Worm (Caenorhabditis elegans) whole organism, L4 larva: ENCODE results near the gene madf-5.

Experiments
- D1046.2 ChIP-seq: fragments of 200-800 bp; sonication (Bioruptor generic); IDR thresholded peaks from 2 replicates; pipeline ENCODE4 v1.3.6; 2022; ENCODE audit warnings: missing genetic modification characterization, missing compliant biosample characterization
- F37D6.2 ChIP-seq: sonication (generic microtip); optimal IDR thresholded peaks from 2 replicates; lab custom pipeline; 2016; ENCODE audit warnings: mild to moderate bottlenecking, missing genetic modification characterization, missing compliant biosample characterization
- F49E8.2 ChIP-seq: sonication (generic microtip); optimal IDR thresholded peaks from 2 replicates; lab custom pipeline; 2016; ENCODE audit warnings: missing compliant biosample characterization, mild to moderate bottlenecking, missing genetic modification characterization, borderline replicate concordance
- aha-1 ChIP-seq: fragments of 150-350 bp; peaks from one replicate; lab custom pipeline; 2014; ENCODE audit warnings: missing biosample characterization, missing genetic modification characterization
- ama-1 ChIP-seq: fragments of 150-350 bp; optimal IDR thresholded peaks from 2 replicates; lab custom pipeline; 2014; ENCODE audit warnings: inconsistent platforms, mixed read lengths
- ceh-20 ChIP-seq: fragments of 200-800 bp; sonication (Bioruptor generic); IDR thresholded peaks from 2 replicates; pipeline ENCODE4 v1.3.6; 2022; ENCODE audit warnings: missing genetic modification reagents, missing genetic modification characterization, missing compliant biosample characterization
- ceh-32 ChIP-seq: sonication (generic microtip); optimal IDR thresholded peaks from 2 replicates; lab custom pipeline; 2016; ENCODE audit warnings: mild to moderate bottlenecking, missing genetic modification characterization, missing compliant biosample characterization; ENCODE audit not compliant: poor library complexity
- ctbp-1 ChIP-seq: fragments of 200-800 bp; sonication (Bioruptor generic); IDR thresholded peaks from 2 replicates; pipeline ENCODE4 v1.3.6; 2022; ENCODE audit warnings: missing genetic modification reagents, missing genetic modification characterization, missing compliant biosample characterization
- daf-12 ChIP-seq: fragments of 150-350 bp; optimal IDR thresholded peaks from 2 replicates; lab custom pipeline; 2014; ENCODE audit warnings: missing biosample characterization, missing genetic modification reagents, missing genetic modification characterization
- daf-19 ChIP-seq: fragments of 200-800 bp; sonication (Bioruptor generic); conservative IDR thresholded peaks from 2 replicates; pipeline ENCODE4 v1.3.6; 2022; ENCODE audit warnings: missing genetic modification characterization, missing compliant biosample characterization
- dmd-8 ChIP-seq: fragments of 200-800 bp; sonication (Bioruptor generic); IDR thresholded peaks from 2 replicates; pipeline ENCODE4 v1.3.6; 2022; ENCODE audit warnings: missing genetic modification characterization, missing compliant biosample characterization
- dpl-1 ChIP-seq: fragments of 150-350 bp; optimal IDR thresholded peaks from 2 replicates; lab custom pipeline; 2014; ENCODE audit warnings: missing biosample characterization, missing genetic modification reagents, missing genetic modification characterization
- duxl-1 ChIP-seq: sonication (generic microtip); optimal IDR thresholded peaks from 2 replicates; lab custom pipeline; 2016; ENCODE audit warnings: mild to moderate bottlenecking, missing genetic modification characterization, moderate library complexity, missing compliant biosample characterization; ENCODE audit not compliant: poor library complexity
- dve-1 ChIP-seq: sonication (generic microtip); optimal IDR thresholded peaks from 2 replicates; lab custom pipeline; 2017; ENCODE audit warnings: antibody characterized with exemption, mild to moderate bottlenecking, missing genetic modification characterization, missing compliant biosample characterization; ENCODE audit not compliant: insufficient read depth
- fos-1 ChIP-seq: fragments of 150-350 bp; optimal IDR thresholded peaks from 2 replicates; lab custom pipeline; 2014; ENCODE audit warnings: missing biosample characterization, missing genetic modification characterization
- gei-8 ChIP-seq: fragments of 200-800 bp; sonication (Bioruptor generic); optimal IDR thresholded peaks from 2 replicates; lab custom pipeline; 2018; ENCODE audit warnings: mild to moderate bottlenecking, missing genetic modification characterization, missing compliant biosample characterization
- hif-1 ChIP-seq, 2 experiments: sonication (generic microtip); optimal IDR thresholded peaks; 2 replicates each; lab custom pipeline; 2016 to 2017; ENCODE audit warnings: missing compliant biosample characterization in 2 of 2, missing genetic modification characterization in 2 of 2, missing genetic modification reagents in 2 of 2, missing genotype in 2 of 2, mild to moderate bottlenecking in 1 of 2
- hlh-11 ChIP-seq: fragments of 200-800 bp; sonication (Bioruptor generic); optimal IDR thresholded peaks from 2 replicates; lab custom pipeline; 2018; ENCODE audit warnings: mild to moderate bottlenecking, missing genetic modification characterization, missing compliant biosample characterization
- lin-15B ChIP-seq: fragments of 150-350 bp; sonication (generic microtip); optimal IDR thresholded peaks from 3 replicates; lab custom pipeline; 2014; ENCODE audit warnings: missing biosample characterization, missing genetic modification characterization
- lin-38 ChIP-seq: fragments of 200-800 bp; sonication (Bioruptor generic); IDR thresholded peaks from 2 replicates; pipeline ENCODE4 v1.3.6; 2022; ENCODE audit warnings: missing genetic modification reagents, missing genetic modification characterization, missing compliant biosample characterization
- lin-39 ChIP-seq: fragments of 150-350 bp; optimal IDR thresholded peaks from 2 replicates; lab custom pipeline; 2014; ENCODE audit warnings: missing biosample characterization, missing genetic modification reagents, missing genetic modification characterization
- mdt-29 ChIP-seq: fragments of 200-800 bp; sonication (Bioruptor generic); IDR thresholded peaks from 2 replicates; pipeline ENCODE4 v1.3.6; 2022; ENCODE audit warnings: missing genetic modification reagents, missing genetic modification characterization, missing compliant biosample characterization
- mes-2 ChIP-seq: sonication (generic microtip); optimal IDR thresholded peaks from 2 replicates; lab custom pipeline; 2016; ENCODE audit warnings: missing genotype, mild to moderate bottlenecking, missing genetic modification characterization, missing compliant biosample characterization; ENCODE audit not compliant: poor library complexity, severe bottlenecking
- mxl-3 ChIP-seq: fragments of 200-800 bp; sonication (Bioruptor generic); optimal IDR thresholded peaks from 2 replicates; lab custom pipeline; 2018; ENCODE audit warnings: mild to moderate bottlenecking, missing genetic modification characterization, missing compliant biosample characterization
- nhr-25 ChIP-seq: sonication (generic microtip); optimal IDR thresholded peaks from 2 replicates; lab custom pipeline; 2017; ENCODE audit warnings: missing genetic modification characterization, mild to moderate bottlenecking, missing compliant biosample characterization, antibody characterized with exemption, moderate library complexity, borderline replicate concordance; ENCODE audit not compliant: insufficient read depth
- nhr-28 ChIP-seq: fragments of 150-350 bp; optimal IDR thresholded peaks from 2 replicates; lab custom pipeline; 2014; ENCODE audit warnings: missing biosample characterization, missing genetic modification characterization
- nhr-41 ChIP-seq: fragments of 200-800 bp; sonication (Bioruptor generic); IDR thresholded peaks from 2 replicates; pipeline ENCODE4 v1.3.6; 2022; ENCODE audit warnings: missing genetic modification reagents, missing genetic modification characterization, missing compliant biosample characterization
- nhr-42 ChIP-seq: fragments of 200-800 bp; sonication (Bioruptor generic); IDR thresholded peaks from 2 replicates; pipeline ENCODE4 v1.3.6; 2022; ENCODE audit warnings: missing genetic modification characterization, missing compliant biosample characterization
- nhr-48 ChIP-seq: sonication (generic microtip); optimal IDR thresholded peaks from 2 replicates; lab custom pipeline; 2016; ENCODE audit warnings: mild to moderate bottlenecking, missing genetic modification characterization, missing compliant biosample characterization
- nhr-76 ChIP-seq: fragments of 150-350 bp; optimal IDR thresholded peaks from 2 replicates; lab custom pipeline; 2014; ENCODE audit warnings: missing biosample characterization, missing genetic modification characterization
- php-3 ChIP-seq: fragments of 200-800 bp; sonication (Bioruptor generic); IDR thresholded peaks from 2 replicates; pipeline ENCODE4 v1.3.6; 2022; ENCODE audit warnings: missing genetic modification reagents, missing genetic modification characterization, missing compliant biosample characterization
- spr-1 ChIP-seq: sonication (generic microtip); optimal IDR thresholded peaks from 2 replicates; lab custom pipeline; 2016; ENCODE audit warnings: mild to moderate bottlenecking, missing genetic modification characterization, missing compliant biosample characterization
- unc-62 ChIP-seq, 3 experiments: fragments of 150-350 bp in 1 of 3; sonication (generic microtip); optimal IDR thresholded peaks in 2 of 3; peaks in 1 of 3; 1 replicate in 1 of 3; 2 replicates in 2 of 3; lab custom pipeline; 2014 to 2017; ENCODE audit warnings: missing biosample characterization in 3 of 3, missing genetic modification characterization in 3 of 3, missing genetic modification reagents in 3 of 3, missing genotype in 1 of 3

The madf-5 gene

ce11 chrII:14616927-14617326, 43.5 kb downstream of the madf-5 start (continued):
- peak; percentile 28 for TF ChIP-seq dve-1 (tag; lab: Kevin White, UChicago)
- TF ChIP-seq nhr-41 (GFP tag; lab: Robert Waterston, UW): peak; percentile 82; the same call in 1 of the 2 replicates
- TF ChIP-seq mdt-29 (GFP tag; lab: Robert Waterston, UW): 0 out of 2 replicates have a peak, but pooled peaks have one; percentile 54
- no peak for TF ChIP-seq F49E8.2
- TF ChIP-seq lin-38 (GFP tag; lab: Robert Waterston, UW): peak; percentile 77; the same call in 1 of the 2 replicates
- no peak for TF ChIP-seq nhr-25 (tag; lab: Kevin White, UChicago)
- TF ChIP-seq nhr-42: peak; percentile 81
- TF ChIP-seq lin-15B (tag; lab: Kevin White, UChicago): no peak
- TF ChIP-seq spr-1 (tag; lab: Kevin White, UChicago): peak; percentile 14
- peak; percentile 43 for TF ChIP-seq mxl-3 (GFP tag; lab: Kevin White, UChicago)
- TF ChIP-seq php-3 (GFP tag; lab: Robert Waterston, UW): no peak; the same call in 1 of the 2 replicates
- TF ChIP-seq ama-1 (lab: Kevin White, UChicago): no peak
- no peak for TF ChIP-seq fos-1
- TF ChIP-seq daf-19: peak; percentile 76; the same call in 1 of the 2 replicates

DNA sequence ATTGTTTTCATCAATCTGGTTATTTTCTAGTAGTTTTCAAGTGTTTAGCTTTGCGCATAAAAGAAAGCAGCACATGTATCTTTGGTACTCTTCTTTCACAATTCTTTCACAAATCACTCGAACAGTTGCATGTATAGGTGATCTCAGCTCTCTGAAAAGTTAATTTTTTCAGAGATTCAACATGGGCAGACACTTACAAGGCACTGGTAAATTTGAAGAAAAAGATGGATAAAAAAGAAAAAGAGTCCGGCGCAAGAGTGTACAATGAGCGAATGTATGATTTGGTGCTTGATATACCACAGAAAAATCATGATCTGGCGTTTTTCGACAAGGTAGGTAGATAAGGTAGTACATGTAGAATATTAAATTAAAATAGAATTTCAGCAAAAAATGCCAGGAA, 44.7 kb downstream of the madf-5 start:
- no peak for TF ChIP-seq ctbp-1 (GFP tag; lab: Robert Waterston, UW)
- TF ChIP-seq aha-1 (tag; lab: Kevin White, UChicago): peak; percentile 97
- TF ChIP-seq nhr-41 (GFP tag; lab: Robert Waterston, UW): no peak
- TF ChIP-seq nhr-76 (tag; lab: Kevin White, UChicago): no peak

ce11 chrII:14618764-14619163, 45.3 kb downstream of the madf-5 start:
- TF ChIP-seq duxl-1 (tag; lab: Kevin White, UChicago) (no peak), nhr-48 (tag; lab: Kevin White, UChicago) (no peak), nhr-28 (tag; lab: Kevin White, UChicago) (peak; percentile 20), fos-1 (no peak), dmd-8 (no peak), unc-62 (GFP tag; optimal IDR thresholded peaks at IDR 0.05 in 1 of 2; lab: Kevin White, UChicago) (peak in 1 of 2 experiments; percentile 90), unc-62 (tag; optimal IDR thresholded peaks at IDR 0.05; lab: Kevin White, UChicago) (no peak)
- TF ChIP-seq, all 104 proteins: peak for 2

DNA sequence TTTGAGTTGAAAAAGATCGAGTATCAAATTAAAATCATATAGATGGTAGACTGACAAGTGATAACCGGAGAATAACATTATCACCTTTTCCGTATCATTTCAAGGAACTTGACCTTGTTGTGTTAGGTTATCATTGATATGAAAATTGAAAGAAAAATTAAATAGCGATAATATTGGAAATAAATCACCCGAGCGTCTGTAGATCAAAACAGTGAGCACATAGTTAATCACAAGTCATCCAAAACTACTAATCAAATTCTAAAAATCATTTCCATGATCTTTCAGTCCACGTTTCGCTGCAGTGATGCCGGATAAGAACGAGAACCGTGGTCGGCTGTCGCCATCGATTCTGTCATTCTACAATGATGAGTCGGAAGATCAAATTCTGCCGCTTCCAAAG, 46.4 kb downstream of the madf-5 start:
- TF ChIP-seq hlh-11 (tag; lab: Kevin White, UChicago) (peak; percentile 10), unc-62 (GFP tag; optimal IDR thresholded peaks at IDR 0.05 in 1 of 2; lab: Kevin White, UChicago) (peak in 1 of 2 experiments; percentile 4), unc-62 (tag; optimal IDR thresholded peaks at IDR 0.05; lab: Kevin White, UChicago) (no peak), F37D6.2 (tag; lab: Kevin White, UChicago) (no peak)

DNA sequence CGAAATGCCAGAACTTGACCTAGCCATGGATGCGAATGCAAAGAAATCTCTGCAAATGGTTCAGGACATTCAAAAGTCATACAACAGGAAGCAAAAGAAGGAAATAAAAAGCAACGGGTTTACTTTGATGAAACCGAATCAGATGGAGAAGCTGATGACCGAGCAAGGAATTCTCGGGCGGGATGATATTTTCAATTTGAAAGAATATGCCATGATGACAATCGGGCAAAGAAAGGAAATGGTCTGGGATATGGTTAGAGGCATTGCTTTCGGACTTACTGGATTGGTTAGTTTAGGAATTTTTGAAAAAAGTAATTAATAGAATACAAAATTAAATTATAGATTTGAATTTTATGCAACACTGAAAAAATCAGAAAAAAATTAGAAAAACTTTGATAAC, 47.3 kb downstream of the madf-5 start:
- TF ChIP-seq aha-1 (tag; lab: Kevin White, UChicago) (peak; percentile 94), lin-39 (tag; lab: Kevin White, UChicago) (no peak), daf-12 (tag; lab: Kevin White, UChicago) (no peak)
- TF ChIP-seq, all 104 proteins: peak for 1

- TF ChIP-seq hif-1 (tag; optimal IDR thresholded peaks at IDR 0.05; lab: Kevin White, UChicago) (no peak), hlh-11 (tag; lab: Kevin White, UChicago) (no peak), ceh-20 (GFP tag; lab: Robert Waterston, UW) (no peak), ceh-32 (no peak), dpl-1 (GFP tag; lab: Kevin White, UChicago) (no peak), gei-8 (no peak), mes-2 (tag; lab: Kevin White, UChicago) (no peak), lin-38 (GFP tag; lab: Robert Waterston, UW) (no peak), D1046.2 (GFP tag; lab: Robert Waterston, UW) (no peak)
These were observed 49.3 kb downstream of the madf-5 start, which contains the start of gene mltn-10 for ce11 chrII:14622758-14623157. mltn-10 (plus strand) TSS chrII:14623058.
